Worm (Caenorhabditis elegans) whole organism, L4/young adult: ENCODE measurements around the gene aff-1.

Experiments used
- W03F9.2 ChIP-seq: fragments of 150-350 bp; optimal IDR thresholded peaks from 2 replicates; lab custom pipeline; 2014; ENCODE audit warnings: missing biosample characterization, missing genetic modification characterization
- dao-5 ChIP-seq: sonication (generic microtip); optimal IDR thresholded peaks from 2 replicates; lab custom pipeline; 2016; ENCODE audit warnings: missing genotype, missing genetic modification characterization, moderate library complexity, missing compliant biosample characterization
- him-1 ChIP-seq: sonication (generic microtip); optimal IDR thresholded peaks from 2 replicates; lab custom pipeline; 2016; ENCODE audit warnings: missing genotype, missing genetic modification reagents, missing genetic modification characterization, missing compliant biosample characterization

ce11 chrII:6842651-6843118 is 20.9 kb downstream of the aff-1 start:
- no peak for TF ChIP-seq him-1
- TF ChIP-seq dao-5: no peak
- no peak for TF ChIP-seq W03F9.2
